Worm (Caenorhabditis elegans): ENCODE measurements around the gene T01C1.4.

T01C1.4 gene

ce11 chrX:10711769-10712168 is 5.2 kb downstream of the T01C1.4 start, which contains the start of gene rhgf-1:
Gene rhgf-1 (minus strand): TSS chrX:10711869.
- no peak for TF ChIP-seq W03F9.2 (tag; optimal IDR thresholded peaks at IDR 0.05)
- no peak for TF ChIP-seq him-1 (tag; optimal IDR thresholded peaks at IDR 0.05)
- no peak for TF ChIP-seq dao-5 (tag; optimal IDR thresholded peaks at IDR 0.05)

- no peak for TF ChIP-seq dao-5 (tag; optimal IDR thresholded peaks at IDR 0.05)
- TF ChIP-seq W03F9.2 (tag; optimal IDR thresholded peaks at IDR 0.05) = no peak
- no peak for TF ChIP-seq him-1 (tag; optimal IDR thresholded peaks at IDR 0.05)
Measured at ce11 chrX:10704329-10704728, 12.6 kb downstream of the T01C1.4 start.

ce11 chrX:10694933-10695332 is 22.0 kb downstream of the T01C1.4 start, which contains the start of gene plpp-1.3:
Gene plpp-1.3 (plus strand): TSS chrX:10695312.
- TF ChIP-seq W03F9.2 (tag; optimal IDR thresholded peaks at IDR 0.05) = no peak
- no peak for TF ChIP-seq dao-5 (tag; optimal IDR thresholded peaks at IDR 0.05)
- TF ChIP-seq him-1 (tag; optimal IDR thresholded peaks at IDR 0.05) = no peak

- TF ChIP-seq W03F9.2 (tag; optimal IDR thresholded peaks at IDR 0.05) = no peak
- TF ChIP-seq dao-5 (tag; optimal IDR thresholded peaks at IDR 0.05) = no peak
- no peak for TF ChIP-seq him-1 (tag; optimal IDR thresholded peaks at IDR 0.05)
Measured at ce11 chrX:10694248-10694647, 22.7 kb downstream of the T01C1.4 start.

- TF ChIP-seq dao-5 (tag; optimal IDR thresholded peaks at IDR 0.05) (no peak), him-1 (tag; optimal IDR thresholded peaks at IDR 0.05) (no peak), W03F9.2 (tag; optimal IDR thresholded peaks at IDR 0.05) (no peak)
Measured at ce11 chrX:10692057-10692456, 24.9 kb downstream of the T01C1.4 start.

ce11 chrX:10691643-10692042 is 25.3 kb downstream of the T01C1.4 start, which contains the start of gene yap-1:
Gene yap-1 (plus strand): TSS chrX:10691943.
- TF ChIP-seq dao-5 (tag; optimal IDR thresholded peaks at IDR 0.05) (no peak), W03F9.2 (tag; optimal IDR thresholded peaks at IDR 0.05) (no peak)

- no peak for TF ChIP-seq dao-5 (tag; optimal IDR thresholded peaks at IDR 0.05)
- TF ChIP-seq W03F9.2 (tag; optimal IDR thresholded peaks at IDR 0.05) = no peak
- no peak for TF ChIP-seq him-1 (tag; optimal IDR thresholded peaks at IDR 0.05)
Measured at ce11 chrX:10691232-10691631, 25.7 kb downstream of the T01C1.4 start.

ce11 chrX:10689729-10690128 is 27.2 kb downstream of the T01C1.4 start:
- TF ChIP-seq dao-5 (tag; optimal IDR thresholded peaks at IDR 0.05) (no peak), W03F9.2 (tag; optimal IDR thresholded peaks at IDR 0.05) (no peak), him-1 (tag; optimal IDR thresholded peaks at IDR 0.05) (no peak)

- no peak for TF ChIP-seq W03F9.2 (tag; optimal IDR thresholded peaks at IDR 0.05)
Measured at ce11 chrX:10688311-10688710, 28.6 kb downstream of the T01C1.4 start.

ce11 chrX:10687317-10687716 is 29.6 kb downstream of the T01C1.4 start:
- TF ChIP-seq him-1 (tag; optimal IDR thresholded peaks at IDR 0.05) = no peak

- TF ChIP-seq W03F9.2 (tag; optimal IDR thresholded peaks at IDR 0.05) = no peak
- no peak for TF ChIP-seq him-1 (tag; optimal IDR thresholded peaks at IDR 0.05)
- TF ChIP-seq dao-5 (tag; optimal IDR thresholded peaks at IDR 0.05) = no peak
Measured at ce11 chrX:10686487-10686886, 30.4 kb downstream of the T01C1.4 start.

- TF ChIP-seq him-1 (tag; optimal IDR thresholded peaks at IDR 0.05) (no peak), W03F9.2 (tag; optimal IDR thresholded peaks at IDR 0.05) (no peak), dao-5 (tag; optimal IDR thresholded peaks at IDR 0.05) (no peak)
Measured at ce11 chrX:10684533-10684932, 32.4 kb downstream of the T01C1.4 start.

- no peak for TF ChIP-seq dao-5 (tag; optimal IDR thresholded peaks at IDR 0.05)
- no peak for TF ChIP-seq W03F9.2 (tag; optimal IDR thresholded peaks at IDR 0.05)
- no peak for TF ChIP-seq him-1 (tag; optimal IDR thresholded peaks at IDR 0.05)
Measured at ce11 chrX:10681698-10682097, 35.2 kb downstream of the T01C1.4 start, which contains the start of gene phf-31. Gene phf-31 (plus strand): TSS chrX:10681998.

- no peak for TF ChIP-seq W03F9.2 (tag; optimal IDR thresholded peaks at IDR 0.05)
- no peak for TF ChIP-seq him-1 (tag; optimal IDR thresholded peaks at IDR 0.05)
Measured at ce11 chrX:10679193-10679592, 37.7 kb downstream of the T01C1.4 start.

ce11 chrX:10678081-10678736 is 38.7 kb downstream of the T01C1.4 start:
- TF ChIP-seq W03F9.2 (tag; optimal IDR thresholded peaks at IDR 0.05) (peak; percentile 63), dao-5 (tag; optimal IDR thresholded peaks at IDR 0.05) (no peak), him-1 (tag; optimal IDR thresholded peaks at IDR 0.05) (peak; percentile 32)
